Worm (Caenorhabditis elegans): ENCODE data around the gene mppb-1.

DNA sequence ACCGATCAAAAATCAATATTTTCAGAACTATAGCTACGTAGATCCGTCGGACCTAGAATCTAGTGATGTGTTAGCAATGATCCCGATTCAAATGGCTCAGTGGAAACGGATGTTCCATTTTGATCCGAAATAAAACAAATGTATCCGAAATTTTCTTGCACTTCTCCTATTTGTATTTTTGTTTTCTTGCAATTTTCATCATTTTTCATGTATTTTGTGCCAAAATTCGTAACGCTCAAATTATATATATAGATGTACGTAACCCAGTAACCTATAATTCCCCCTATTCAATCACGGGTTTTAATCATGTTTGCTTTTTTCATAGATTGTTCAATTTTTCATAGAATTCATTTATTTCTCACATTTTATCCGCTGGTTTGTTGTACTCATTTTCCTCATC, 24.5 kb downstream of the mppb-1 start, which contains the start of gene gldi-10:
- TF ChIP-seq eyg-1 (tag; optimal IDR thresholded peaks at IDR 0.05) (no peak), ceh-31 (tag; optimal IDR thresholded peaks at IDR 0.05) (no peak), pqm-1 (tag; optimal IDR thresholded peaks at IDR 0.05) (no peak), mec-3 (tag; optimal IDR thresholded peaks at IDR 0.05; ENCODE audit: borderline replicate concordance) (no peak), C08G9.2 (tag; optimal IDR thresholded peaks at IDR 0.05) (no peak), nhr-11 (tag; optimal IDR thresholded peaks at IDR 0.05) (no peak), pax-1 (tag; optimal IDR thresholded peaks at IDR 0.05) (no peak), ceh-14 (tag; optimal IDR thresholded peaks at IDR 0.05) (no peak), syd-9 (tag; optimal IDR thresholded peaks at IDR 0.05) (no peak), sox-4 (tag; optimal IDR thresholded peaks at IDR 0.05) (no peak)
